Worm (Caenorhabditis elegans) whole organism, late embryonic: ENCODE measurements around the gene F09E5.16.

ENCODE experiments used
- C08G9.2 ChIP-seq: sonication (generic microtip); optimal IDR thresholded peaks from 2 replicates; lab custom pipeline; 2016; ENCODE audit warnings: mild to moderate bottlenecking, missing genetic modification characterization, moderate library complexity, missing compliant biosample characterization
- F13H6.1 ChIP-seq: sonication (generic microtip); optimal IDR thresholded peaks from 2 replicates; lab custom pipeline; 2016; ENCODE audit warnings: missing genetic modification characterization, missing compliant biosample characterization
- T23F11.4 ChIP-seq: fragments of 200-800 bp; sonication (Bioruptor generic); optimal IDR thresholded peaks from 2 replicates; lab custom pipeline; 2018; ENCODE audit warnings: mild to moderate bottlenecking, missing genetic modification characterization, missing compliant biosample characterization
- ahr-1 ChIP-seq: sonication (generic microtip); optimal IDR thresholded peaks from 2 replicates; lab custom pipeline; 2016; ENCODE audit warnings: missing genetic modification characterization, missing compliant biosample characterization
- ceh-14 ChIP-seq: sonication (generic microtip); optimal IDR thresholded peaks from 2 replicates; lab custom pipeline; 2016; ENCODE audit warnings: missing genotype, missing genetic modification characterization, missing compliant biosample characterization
- ceh-18 ChIP-seq: sonication (generic microtip); optimal IDR thresholded peaks from 2 replicates; lab custom pipeline; 2016; ENCODE audit warnings: missing genetic modification characterization, missing compliant biosample characterization
- ceh-2 ChIP-seq: sonication (generic microtip); optimal IDR thresholded peaks from 2 replicates; lab custom pipeline; 2016; ENCODE audit warnings: missing genotype, missing genetic modification characterization, missing compliant biosample characterization
- ceh-22 ChIP-seq: sonication (generic microtip); optimal IDR thresholded peaks from 2 replicates; lab custom pipeline; 2017; ENCODE audit warnings: missing biosample characterization, missing genetic modification characterization
- ceh-24 ChIP-seq: sonication (generic microtip); optimal IDR thresholded peaks from 2 replicates; lab custom pipeline; 2016; ENCODE audit warnings: mild to moderate bottlenecking, missing genetic modification characterization, missing compliant biosample characterization
- ceh-30 ChIP-seq: fragments of 150-350 bp; optimal IDR thresholded peaks from 2 replicates; lab custom pipeline; 2014; ENCODE audit warnings: missing biosample characterization, missing genetic modification characterization
- ceh-31 ChIP-seq: sonication (generic microtip); optimal IDR thresholded peaks from 2 replicates; lab custom pipeline; 2016; ENCODE audit warnings: missing genetic modification characterization, missing compliant biosample characterization
- ceh-34 ChIP-seq: sonication (generic microtip); optimal IDR thresholded peaks from 2 replicates; lab custom pipeline; 2016; ENCODE audit warnings: mild to moderate bottlenecking, missing genetic modification characterization, missing compliant biosample characterization
- ceh-48 ChIP-seq: sonication (generic microtip); optimal IDR thresholded peaks from 2 replicates; lab custom pipeline; 2016; ENCODE audit warnings: missing genetic modification characterization, inconsistent platforms, missing compliant biosample characterization
- ceh-6 ChIP-seq: fragments of 200-800 bp; sonication (Bioruptor generic); optimal IDR thresholded peaks from 2 replicates; lab custom pipeline; 2018; ENCODE audit warnings: mild to moderate bottlenecking, missing genetic modification characterization, missing compliant biosample characterization
- dmd-4 ChIP-seq: sonication (generic microtip); optimal IDR thresholded peaks from 2 replicates; lab custom pipeline; 2016; ENCODE audit warnings: borderline replicate concordance, missing genetic modification characterization, missing compliant biosample characterization
- elt-2 ChIP-seq: sonication (generic microtip); optimal IDR thresholded peaks from 2 replicates; lab custom pipeline; 2016; ENCODE audit warnings: missing genetic modification reagents, missing genetic modification characterization, missing compliant biosample characterization
- ets-4 ChIP-seq: sonication (generic microtip); optimal IDR thresholded peaks from 2 replicates; lab custom pipeline; 2016; ENCODE audit warnings: missing genetic modification characterization, missing compliant biosample characterization
- fax-1 ChIP-seq: sonication (generic microtip); optimal IDR thresholded peaks from 2 replicates; lab custom pipeline; 2016; ENCODE audit warnings: missing genotype, missing genetic modification characterization, missing compliant biosample characterization
- fkh-6 ChIP-seq: sonication (generic microtip); optimal IDR thresholded peaks from 2 replicates; lab custom pipeline; 2016; ENCODE audit warnings: missing genetic modification characterization, missing compliant biosample characterization
- gmeb-2 ChIP-seq: sonication (generic microtip); optimal IDR thresholded peaks from 2 replicates; lab custom pipeline; 2016; ENCODE audit warnings: missing genetic modification characterization, inconsistent platforms, missing compliant biosample characterization
- hlh-13 ChIP-seq: fragments of 200-800 bp; sonication (Bioruptor generic); optimal IDR thresholded peaks from 2 replicates; lab custom pipeline; 2018; ENCODE audit warnings: mild to moderate bottlenecking, missing genetic modification characterization, missing compliant biosample characterization
- hlh-15 ChIP-seq: sonication (generic microtip); optimal IDR thresholded peaks from 2 replicates; lab custom pipeline; 2016; ENCODE audit warnings: missing genetic modification characterization, missing compliant biosample characterization
- hlh-30 ChIP-seq: sonication (generic microtip); optimal IDR thresholded peaks from 2 replicates; lab custom pipeline; 2017; ENCODE audit warnings: antibody characterized with exemption, missing genetic modification characterization, missing compliant biosample characterization; ENCODE audit not compliant: insufficient read depth
- hlh-6 ChIP-seq: sonication (generic microtip); optimal IDR thresholded peaks from 2 replicates; lab custom pipeline; 2016; ENCODE audit warnings: missing genotype, missing genetic modification characterization, missing compliant biosample characterization
- hlh-8 ChIP-seq: sonication (generic microtip); optimal IDR thresholded peaks from 2 replicates; lab custom pipeline; 2016; ENCODE audit warnings: missing genotype, missing genetic modification characterization, missing compliant biosample characterization
- lim-6 ChIP-seq: sonication (generic microtip); optimal IDR thresholded peaks from 2 replicates; lab custom pipeline; 2016; ENCODE audit warnings: missing genetic modification characterization, missing compliant biosample characterization
- madf-2 ChIP-seq: sonication (generic microtip); optimal IDR thresholded peaks from 2 replicates; lab custom pipeline; 2017; ENCODE audit warnings: missing genetic modification characterization, missing compliant biosample characterization
- mec-3 ChIP-seq: sonication (generic microtip); optimal IDR thresholded peaks from 2 replicates; lab custom pipeline; 2016; ENCODE audit warnings: borderline replicate concordance, missing genetic modification characterization, missing compliant biosample characterization
- nfya-1 ChIP-seq: sonication (generic microtip); optimal IDR thresholded peaks from 2 replicates; lab custom pipeline; 2017; ENCODE audit warnings: missing genetic modification characterization, mild to moderate bottlenecking, missing compliant biosample characterization, antibody characterized with exemption, moderate library complexity
- pha-4 ChIP-seq: fragments of 150-350 bp; optimal IDR thresholded peaks from 2 replicates; lab custom pipeline; 2018; ENCODE audit warnings: missing biosample characterization, missing genetic modification reagents, missing genetic modification characterization
- ref-2 ChIP-seq: sonication (generic microtip); optimal IDR thresholded peaks from 2 replicates; lab custom pipeline; 2016; ENCODE audit warnings: missing genetic modification characterization, missing compliant biosample characterization
- rnt-1 ChIP-seq: sonication (generic microtip); optimal IDR thresholded peaks from 2 replicates; lab custom pipeline; 2016; ENCODE audit warnings: missing genetic modification characterization, missing compliant biosample characterization
- sdc-2 ChIP-seq: sonication (generic microtip); optimal IDR thresholded peaks from 2 replicates; lab custom pipeline; 2016; ENCODE audit warnings: missing genotype, missing genetic modification characterization, missing compliant biosample characterization
- sox-2 ChIP-seq: fragments of 200-800 bp; sonication (Bioruptor generic); IDR thresholded peaks from 2 replicates; pipeline ENCODE4 v1.3.6; 2022; ENCODE audit warnings: missing genetic modification reagents, missing genetic modification characterization, missing compliant biosample characterization
- sox-4 ChIP-seq: sonication (generic microtip); optimal IDR thresholded peaks from 2 replicates; lab custom pipeline; 2017; ENCODE audit warnings: mild to moderate bottlenecking, missing genetic modification characterization, inconsistent platforms, missing compliant biosample characterization
- syd-9 ChIP-seq: sonication (generic microtip); optimal IDR thresholded peaks from 2 replicates; lab custom pipeline; 2016; ENCODE audit warnings: mild to moderate bottlenecking, missing genetic modification characterization, moderate library complexity, missing compliant biosample characterization
- tbx-2 ChIP-seq: sonication (generic microtip); optimal IDR thresholded peaks from 2 replicates; lab custom pipeline; 2016; ENCODE audit warnings: missing genetic modification characterization, missing compliant biosample characterization
- tbx-7 ChIP-seq: sonication (generic microtip); optimal IDR thresholded peaks from 2 replicates; lab custom pipeline; 2016; ENCODE audit warnings: missing genotype, missing genetic modification characterization, missing compliant biosample characterization
- ttx-3 ChIP-seq: sonication (generic microtip); optimal IDR thresholded peaks from 2 replicates; lab custom pipeline; 2016; ENCODE audit warnings: missing genetic modification reagents, missing genetic modification characterization, missing compliant biosample characterization
- unc-3 ChIP-seq, 2 experiments: fragments of 200-800 bp in 1 of 2; sonication (Bioruptor generic) in 1 of 2; sonication (generic microtip) in 1 of 2; conservative IDR thresholded peaks in 1 of 2; optimal IDR thresholded peaks in 1 of 2; 2 replicates each; pipeline versions ENCODE4 v1.3.6 to Lab custom; 2016 to 2022; ENCODE audit warnings: missing compliant biosample characterization in 2 of 2, missing genetic modification characterization in 2 of 2, missing genetic modification reagents in 1 of 2
- unc-42 ChIP-seq: sonication (generic microtip); optimal IDR thresholded peaks from 2 replicates; lab custom pipeline; 2016; ENCODE audit warnings: missing genotype, missing genetic modification characterization, missing compliant biosample characterization
- unc-86 ChIP-seq: sonication (generic microtip); optimal IDR thresholded peaks from 2 replicates; lab custom pipeline; 2016; ENCODE audit warnings: missing genetic modification characterization, missing compliant biosample characterization
- zip-5 ChIP-seq: sonication (generic microtip); optimal IDR thresholded peaks from 2 replicates; lab custom pipeline; 2016; ENCODE audit warnings: missing genetic modification characterization, missing compliant biosample characterization
- ztf-16 ChIP-seq: sonication (generic microtip); optimal IDR thresholded peaks from 2 replicates; lab custom pipeline; 2017; ENCODE audit warnings: missing genetic modification characterization, missing compliant biosample characterization

Gene F09E5.16

ce11 chrII:5358137-5358745 lies 7.3 kb downstream of the F09E5.16 start, which contains the start of the genes F09E5.11 and bmy-1:
Gene F09E5.11 (minus strand): TSS chrII:5358187.
Gene bmy-1 (plus strand): TSS chrII:5358695.
- TF ChIP-seq gmeb-2 (tag; lab: Kevin White, UChicago) (peak; percentile 34), ceh-14 (tag; lab: Kevin White, UChicago) (peak; percentile 52), F13H6.1 (tag; lab: Kevin White, UChicago) (peak; percentile 27), sox-2 (GFP tag; lab: Robert Waterston, UW) (no peak), ceh-6 (no peak), ceh-18 (tag; lab: Kevin White, UChicago) (peak; percentile 55), ceh-24 (tag; lab: Kevin White, UChicago) (no peak), ceh-31 (tag; lab: Kevin White, UChicago) (peak; percentile 97), ceh-2 (tag; lab: Kevin White, UChicago) (peak; percentile 95), pha-4 (tag; lab: Kevin White, UChicago) (no peak), hlh-15 (peak; percentile 27), T23F11.4 (GFP tag; lab: Kevin White, UChicago) (no peak), hlh-13 (GFP tag; lab: Kevin White, UChicago) (peak; percentile 61), rnt-1 (tag; lab: Kevin White, UChicago) (peak; percentile 70), mec-3 (peak; percentile 85), lim-6 (tag; lab: Kevin White, UChicago) (peak; percentile 85), dmd-4 (tag; lab: Kevin White, UChicago) (peak; percentile 49), ztf-16 (tag; lab: Kevin White, UChicago) (peak; percentile 36), hlh-30 (no peak), ceh-30 (tag; lab: Kevin White, UChicago) (no peak), ceh-34 (tag; lab: Kevin White, UChicago) (peak; percentile 62), fax-1 (tag; lab: Kevin White, UChicago) (peak; percentile 61), ahr-1 (tag; lab: Kevin White, UChicago) (peak; percentile 43), unc-3 (GFP tag; conservative IDR thresholded peaks at IDR 0.05; lab: Robert Waterston, UW) (no peak), unc-3 (tag; optimal IDR thresholded peaks at IDR 0.05; lab: Kevin White, UChicago) (peak; percentile 28), hlh-8 (tag; lab: Kevin White, UChicago) (peak; percentile 63), ref-2 (tag; lab: Kevin White, UChicago) (peak; percentile 86), ets-4 (tag; lab: Kevin White, UChicago) (peak; percentile 94), tbx-7 (tag; lab: Kevin White, UChicago) (peak; percentile 87), unc-86 (peak; percentile 66), elt-2 (tag; lab: Kevin White, UChicago) (peak; percentile 98), sox-4 (tag; lab: Kevin White, UChicago) (no peak), ceh-48 (peak; percentile 10), C08G9.2 (tag; lab: Kevin White, UChicago) (peak; percentile 95), madf-2 (peak; percentile 64), syd-9 (tag; lab: Kevin White, UChicago) (peak; percentile 20), zip-5 (tag; lab: Kevin White, UChicago) (peak; percentile 77), tbx-2 (tag; lab: Kevin White, UChicago) (peak; percentile 97), sdc-2 (peak; percentile 40), unc-42 (tag; lab: Kevin White, UChicago) (peak; percentile 46), hlh-6 (peak; percentile 53), nfya-1 (peak; percentile 53), fkh-6 (tag; lab: Kevin White, UChicago) (peak; percentile 67), ceh-22 (tag; lab: Kevin White, UChicago) (no peak), ttx-3 (tag; lab: Kevin White, UChicago) (peak; percentile 7)
